Worm (Caenorhabditis elegans) whole organism, mixed stage, embryonic: ENCODE results near the gene T01C1.4.

Experiments used
- M03D4.4 ChIP-seq: sonication (generic microtip); optimal IDR thresholded peaks from 2 replicates; lab custom pipeline; 2017; ENCODE audit warnings: mild to moderate bottlenecking, missing genetic modification characterization, missing compliant biosample characterization
- bed-3 ChIP-seq: fragments of 200-800 bp; sonication (Bioruptor generic); optimal IDR thresholded peaks from 3 replicates; lab custom pipeline; 2018; ENCODE audit warnings: mild to moderate bottlenecking, missing genetic modification characterization, moderate library complexity, missing compliant biosample characterization
- blmp-1 ChIP-seq: fragments of 150-350 bp; optimal IDR thresholded peaks from 2 replicates; lab custom pipeline; 2014; ENCODE audit warnings: missing biosample characterization, missing genetic modification characterization
- ceh-39 ChIP-seq: fragments of 150-350 bp; optimal IDR thresholded peaks from 2 replicates; lab custom pipeline; 2014; ENCODE audit warnings: missing biosample characterization, missing genetic modification characterization
- ceh-43 ChIP-seq: fragments of 200-800 bp; sonication (Bioruptor generic); optimal IDR thresholded peaks from 2 replicates; lab custom pipeline; 2018; ENCODE audit warnings: mild to moderate bottlenecking, missing genetic modification characterization, moderate library complexity, missing compliant biosample characterization
- ceh-83 ChIP-seq: fragments of 200-800 bp; sonication (Bioruptor generic); optimal IDR thresholded peaks from 2 replicates; lab custom pipeline; 2018; ENCODE audit warnings: mild to moderate bottlenecking, missing genetic modification characterization, missing compliant biosample characterization
- ces-1 ChIP-seq: fragments of 150-350 bp; optimal IDR thresholded peaks from 2 replicates; lab custom pipeline; 2014; ENCODE audit warnings: missing biosample characterization, missing genetic modification reagents, missing genetic modification characterization
- cnd-1 ChIP-seq: fragments of 200-800 bp; sonication (Bioruptor generic); optimal IDR thresholded peaks from 2 replicates; lab custom pipeline; 2018; ENCODE audit warnings: mild to moderate bottlenecking, missing genetic modification characterization, missing compliant biosample characterization
- drap-1 ChIP-seq: fragments of 200-800 bp; sonication (Bioruptor generic); optimal IDR thresholded peaks from 3 replicates; lab custom pipeline; 2018; ENCODE audit warnings: mild to moderate bottlenecking, missing genetic modification characterization, missing compliant biosample characterization
- elt-1 ChIP-seq: sonication (generic microtip); optimal IDR thresholded peaks from 2 replicates; lab custom pipeline; 2017; ENCODE audit warnings: missing genetic modification characterization, mild to moderate bottlenecking, missing compliant biosample characterization, antibody characterized with exemption, moderate library complexity, borderline replicate concordance; ENCODE audit not compliant: insufficient read depth
- elt-3 ChIP-seq: fragments of 150-350 bp; optimal IDR thresholded peaks from 2 replicates; lab custom pipeline; 2014; ENCODE audit warnings: missing biosample characterization, missing genetic modification characterization
- flh-1 ChIP-seq: fragments of 200-800 bp; sonication (Bioruptor generic); optimal IDR thresholded peaks from 2 replicates; lab custom pipeline; 2018; ENCODE audit warnings: mild to moderate bottlenecking, missing genetic modification characterization, moderate library complexity, missing compliant biosample characterization
- ham-2 ChIP-seq: fragments of 200-800 bp; sonication (Bioruptor generic); optimal IDR thresholded peaks from 2 replicates; lab custom pipeline; 2018; ENCODE audit warnings: mild to moderate bottlenecking, missing genetic modification characterization, missing compliant biosample characterization
- hlh-1 ChIP-seq: fragments of 150-350 bp; optimal IDR thresholded peaks from 2 replicates; lab custom pipeline; 2014; ENCODE audit warnings: missing biosample characterization, missing genetic modification reagents, missing genetic modification characterization
- lin-13 ChIP-seq: fragments of 150-350 bp; optimal IDR thresholded peaks from 2 replicates; lab custom pipeline; 2014; ENCODE audit warnings: missing biosample characterization, missing genetic modification characterization
- lin-32 ChIP-seq: fragments of 200-800 bp; sonication (Bioruptor generic); optimal IDR thresholded peaks from 2 replicates; lab custom pipeline; 2018; ENCODE audit warnings: mild to moderate bottlenecking, missing genetic modification characterization, missing compliant biosample characterization
- lsy-2 ChIP-seq: fragments of 150-350 bp; optimal IDR thresholded peaks from 2 replicates; lab custom pipeline; 2014; ENCODE audit warnings: missing biosample characterization, missing genetic modification characterization
- mab-5 ChIP-seq: fragments of 150-350 bp; optimal IDR thresholded peaks from 2 replicates; lab custom pipeline; 2014; ENCODE audit warnings: missing biosample characterization, missing genetic modification characterization
- mep-1 ChIP-seq: fragments of 150-350 bp; optimal IDR thresholded peaks from 2 replicates; lab custom pipeline; 2017; ENCODE audit warnings: missing biosample characterization, missing genetic modification reagents, missing genetic modification characterization, inconsistent platforms
- mls-2 ChIP-seq: sonication (generic microtip); optimal IDR thresholded peaks from 2 replicates; lab custom pipeline; 2016; ENCODE audit warnings: mild to moderate bottlenecking, missing genetic modification characterization, moderate library complexity, missing compliant biosample characterization
- nhr-12 ChIP-seq: fragments of 150-350 bp; optimal IDR thresholded peaks from 2 replicates; lab custom pipeline; 2014; ENCODE audit warnings: missing biosample characterization, missing genetic modification characterization
- nhr-2 ChIP-seq: fragments of 150-350 bp; optimal IDR thresholded peaks from 2 replicates; lab custom pipeline; 2014; ENCODE audit warnings: missing biosample characterization, missing genetic modification characterization
- nhr-237 ChIP-seq: fragments of 150-350 bp; optimal IDR thresholded peaks from 2 replicates; lab custom pipeline; 2014; ENCODE audit warnings: missing biosample characterization, missing genetic modification characterization
- nhr-28 ChIP-seq: fragments of 150-350 bp; optimal IDR thresholded peaks from 2 replicates; lab custom pipeline; 2014; ENCODE audit warnings: missing biosample characterization, missing genetic modification characterization
- nhr-76 ChIP-seq: sonication (generic microtip); optimal IDR thresholded peaks from 2 replicates; lab custom pipeline; 2017; ENCODE audit warnings: missing biosample characterization, missing genetic modification characterization
- pha-4 ChIP-seq: fragments of 150-350 bp; optimal IDR thresholded peaks from 2 replicates; lab custom pipeline; 2018; ENCODE audit warnings: missing biosample characterization, missing genetic modification reagents, missing genetic modification characterization
- sem-2 ChIP-seq: fragments of 200-800 bp; sonication (Bioruptor generic); optimal IDR thresholded peaks from 2 replicates; lab custom pipeline; 2018; ENCODE audit warnings: mild to moderate bottlenecking, missing genetic modification characterization, missing compliant biosample characterization
- snpc-4 ChIP-seq: fragments of 150-350 bp; optimal IDR thresholded peaks from 2 replicates; lab custom pipeline; 2014; ENCODE audit warnings: missing biosample characterization, missing genetic modification characterization
- sptf-1 ChIP-seq: sonication (generic microtip); optimal IDR thresholded peaks from 2 replicates; lab custom pipeline; 2017; ENCODE audit warnings: mild to moderate bottlenecking, missing genetic modification characterization, moderate library complexity, missing compliant biosample characterization
- tbx-8 ChIP-seq: fragments of 200-800 bp; sonication (Bioruptor generic); optimal IDR thresholded peaks from 2 replicates; lab custom pipeline; 2018; ENCODE audit warnings: mild to moderate bottlenecking, missing genetic modification characterization, moderate library complexity, missing compliant biosample characterization
- unc-120 ChIP-seq: sonication (generic microtip); optimal IDR thresholded peaks from 2 replicates; lab custom pipeline; 2017; ENCODE audit warnings: missing genetic modification characterization, missing compliant biosample characterization; ENCODE audit not compliant: poor library complexity, severe bottlenecking
- unc-39 ChIP-seq: fragments of 150-350 bp; optimal IDR thresholded peaks from 2 replicates; lab custom pipeline; 2014; ENCODE audit warnings: missing biosample characterization, missing genetic modification characterization
- unc-62 ChIP-seq: fragments of 150-350 bp; optimal IDR thresholded peaks from 2 replicates; lab custom pipeline; 2014; ENCODE audit warnings: missing biosample characterization, missing genetic modification reagents, missing genetic modification characterization
- zip-8 ChIP-seq: fragments of 150-350 bp; optimal IDR thresholded peaks from 2 replicates; lab custom pipeline; 2014; ENCODE audit warnings: missing biosample characterization, missing genetic modification characterization
- ztf-11 ChIP-seq: fragments of 150-350 bp; optimal IDR thresholded peaks from 2 replicates; lab custom pipeline; 2014; ENCODE audit warnings: missing biosample characterization, missing genetic modification characterization

T01C1.4 gene

ce11 chrX:10717019-10717418 is at the start of gene T01C1.4:
Gene T01C1.4 (minus strand): TSS chrX:10717119.
- no peak for TF ChIP-seq nhr-76 (tag; lab: Kevin White, UChicago)

DNA sequence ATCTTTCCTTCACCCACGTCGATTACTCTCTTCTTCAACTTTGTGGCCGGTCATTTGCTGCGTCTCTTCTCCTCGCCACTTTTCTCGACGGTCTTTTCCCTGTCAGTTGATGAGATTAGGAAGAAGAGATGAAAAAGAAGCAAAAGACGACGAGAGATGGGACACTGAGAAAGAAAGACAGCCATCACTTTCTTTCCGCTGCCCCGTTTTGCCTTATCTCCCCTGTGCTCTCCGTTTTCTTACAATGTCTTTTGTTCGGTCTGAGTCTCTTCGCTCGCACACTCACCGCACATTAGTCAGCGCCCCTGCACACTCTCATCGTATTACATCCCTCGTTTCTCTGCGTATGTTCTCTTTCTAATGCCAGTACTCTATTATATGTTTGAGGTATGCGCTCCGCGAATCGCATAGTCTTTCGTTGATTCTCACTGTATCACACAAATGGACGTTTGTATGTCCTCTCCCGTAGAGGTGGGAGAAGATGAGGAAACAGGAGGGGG is 49.3 kb upstream of the T01C1.4 start:
- TF ChIP-seq mab-5 (tag; lab: Kevin White, UChicago): peak; percentile 68
- TF ChIP-seq ceh-43 (GFP tag; lab: Kevin White, UChicago): peak; percentile 20
- peak; percentile 81 for TF ChIP-seq ceh-39 (tag; lab: Kevin White, UChicago)
- TF ChIP-seq unc-120 (tag; lab: Kevin White, UChicago): peak; percentile 98
- peak; percentile 39 for TF ChIP-seq nhr-28 (tag; lab: Kevin White, UChicago)
- no peak for TF ChIP-seq lin-32 (GFP tag; lab: Kevin White, UChicago)
- TF ChIP-seq pha-4 (tag; lab: Kevin White, UChicago): peak; percentile 70
- no peak for TF ChIP-seq bed-3 (GFP tag; lab: Kevin White, UChicago)
- TF ChIP-seq M03D4.4 (tag; lab: Kevin White, UChicago): peak; percentile 62
- TF ChIP-seq ham-2 (GFP tag; lab: Kevin White, UChicago): peak; percentile 77
- TF ChIP-seq sptf-1 (tag; lab: Kevin White, UChicago): peak; percentile 4
- no peak for TF ChIP-seq lin-13 (tag; lab: Kevin White, UChicago)
- TF ChIP-seq nhr-12: no peak
- peak; percentile 17 for TF ChIP-seq cnd-1
- TF ChIP-seq elt-3: peak; percentile 66
- peak; percentile 97 for TF ChIP-seq nhr-2 (tag; lab: Kevin White, UChicago)
- peak; percentile 58 for TF ChIP-seq lsy-2
- peak; percentile 84 for TF ChIP-seq mep-1
- TF ChIP-seq blmp-1 (tag; lab: Kevin White, UChicago): peak; percentile 68
- TF ChIP-seq zip-8 (tag; lab: Kevin White, UChicago): no peak
- TF ChIP-seq ces-1 (GFP tag; lab: Kevin White, UChicago): peak; percentile 100
- TF ChIP-seq unc-39 (tag; lab: Kevin White, UChicago): no peak
- TF ChIP-seq unc-62 (GFP tag; lab: Kevin White, UChicago): peak; percentile 99
- peak; percentile 76 for TF ChIP-seq ztf-11 (tag; lab: Kevin White, UChicago)
- no peak for TF ChIP-seq sem-2 (GFP tag; lab: Kevin White, UChicago)
- peak; percentile 87 for TF ChIP-seq nhr-237 (tag; lab: Kevin White, UChicago)
- peak; percentile 73 for TF ChIP-seq hlh-1 (tag; lab: Kevin White, UChicago)
- TF ChIP-seq flh-1 (GFP tag; lab: Kevin White, UChicago): no peak
- peak; percentile 78 for TF ChIP-seq mls-2 (tag; lab: Kevin White, UChicago)
- no peak for TF ChIP-seq tbx-8 (GFP tag; lab: Kevin White, UChicago)
- TF ChIP-seq snpc-4 (tag; lab: Kevin White, UChicago): no peak
- TF ChIP-seq drap-1 (GFP tag; lab: Kevin White, UChicago): peak; percentile 47
- TF ChIP-seq ceh-83 (GFP tag; lab: Kevin White, UChicago): no peak
- peak; percentile 76 for TF ChIP-seq elt-1 (tag; lab: Kevin White, UChicago)
- no peak for TF ChIP-seq nhr-76 (tag; lab: Kevin White, UChicago)

DNA sequence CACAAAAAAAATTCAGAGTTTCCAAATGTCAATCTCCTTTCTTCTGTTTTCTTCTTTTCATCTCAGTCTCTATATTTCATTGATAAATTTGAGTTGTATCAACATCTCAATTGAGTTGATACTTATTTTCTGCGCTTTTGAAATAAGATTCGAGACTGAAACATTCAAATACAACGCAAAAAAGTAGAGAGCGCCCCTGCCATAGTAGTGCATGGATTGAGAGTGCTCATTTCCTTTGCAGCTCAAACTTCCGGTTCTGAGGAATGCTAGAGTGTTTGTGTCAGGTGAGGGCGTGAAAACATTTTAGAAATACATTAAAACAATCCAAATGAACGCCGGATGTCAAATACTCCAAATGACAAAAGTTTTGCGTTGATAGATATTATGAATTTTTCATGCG is 46.5 kb upstream of the T01C1.4 start:
- TF ChIP-seq elt-3: no peak
- no peak for TF ChIP-seq bed-3 (GFP tag; lab: Kevin White, UChicago)
- TF ChIP-seq ham-2 (GFP tag; lab: Kevin White, UChicago): no peak
- TF ChIP-seq drap-1 (GFP tag; lab: Kevin White, UChicago): no peak
- no peak for TF ChIP-seq pha-4 (tag; lab: Kevin White, UChicago)
- no peak for TF ChIP-seq mls-2 (tag; lab: Kevin White, UChicago)
- no peak for TF ChIP-seq snpc-4 (tag; lab: Kevin White, UChicago)
- no peak for TF ChIP-seq sptf-1 (tag; lab: Kevin White, UChicago)

ce11 chrX:10760958-10761357 is 44.0 kb upstream of the T01C1.4 start:
- TF ChIP-seq ceh-83 (GFP tag; lab: Kevin White, UChicago) (no peak), ces-1 (GFP tag; lab: Kevin White, UChicago) (no peak), cnd-1 (no peak), sptf-1 (tag; lab: Kevin White, UChicago) (no peak), pha-4 (tag; lab: Kevin White, UChicago) (no peak), unc-120 (tag; lab: Kevin White, UChicago) (no peak), ztf-11 (tag; lab: Kevin White, UChicago) (no peak), ceh-39 (tag; lab: Kevin White, UChicago) (no peak), elt-3 (no peak), lsy-2 (no peak), tbx-8 (GFP tag; lab: Kevin White, UChicago) (no peak), mab-5 (tag; lab: Kevin White, UChicago) (no peak), ceh-43 (GFP tag; lab: Kevin White, UChicago) (no peak), nhr-237 (tag; lab: Kevin White, UChicago) (no peak), nhr-2 (tag; lab: Kevin White, UChicago) (no peak)
- TF ChIP-seq, all 35 proteins: peak for 0
